Worm (Caenorhabditis elegans): ENCODE data around the gene ceph-41.

The ceph-41 gene

DNA sequence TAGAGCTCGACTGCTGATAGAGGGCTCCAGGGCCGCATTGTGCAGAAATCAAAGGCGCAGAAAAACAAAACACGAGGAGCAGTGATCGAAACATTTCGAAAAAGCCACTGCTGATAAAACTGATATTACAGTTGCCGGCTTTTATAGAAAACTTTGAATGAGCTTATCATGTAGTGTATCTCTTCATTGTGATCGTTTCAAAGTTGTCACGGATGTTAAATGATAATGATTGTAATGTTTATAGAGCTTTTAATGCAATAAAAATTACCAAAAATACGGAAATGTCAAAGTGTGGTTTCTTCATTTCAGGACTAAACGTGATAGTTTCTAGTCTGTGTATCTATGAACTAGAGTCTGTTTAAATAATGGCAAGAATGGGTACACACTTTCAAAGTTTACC lies 41.7 kb downstream of the ceph-41 start, which contains the start of gene clec-52:
Gene clec-52, minus strand, starts transcription at position 101 of the 400 bp plus-strand sequence.
- no peak for TF ChIP-seq pes-1 (GFP tag; IDR thresholded peaks at IDR 0.05)
- TF ChIP-seq hmbx-1 (tag; optimal IDR thresholded peaks at IDR 0.05), result no peak
- no peak for TF ChIP-seq ceh-13 (GFP tag; optimal IDR thresholded peaks at IDR 0.05)
- no peak for TF ChIP-seq tbx-37 (GFP tag; conservative IDR thresholded peaks at IDR 0.05)
- no peak for TF ChIP-seq sea-1 (GFP tag; conservative IDR thresholded peaks at IDR 0.05)
- no peak for TF ChIP-seq F13C5.2 (tag; optimal IDR thresholded peaks at IDR 0.05)
- TF ChIP-seq ceh-36 (tag; optimal IDR thresholded peaks at IDR 0.05), result no peak
- no peak for TF ChIP-seq tra-4 (tag; optimal IDR thresholded peaks at IDR 0.05)
- TF ChIP-seq ama-1 (optimal IDR thresholded peaks at IDR 0.05), result no peak
- no peak for TF ChIP-seq hnd-1 (tag; optimal IDR thresholded peaks at IDR 0.05)
- no peak for TF ChIP-seq flt-1 (GFP tag; IDR thresholded peaks at IDR 0.05)
- TF ChIP-seq aly-1 (tag; optimal IDR thresholded peaks at IDR 0.05), result no peak
- TF ChIP-seq hmg-4 (GFP tag; optimal IDR thresholded peaks at IDR 0.05), result no peak
- TF ChIP-seq B0310.2 (tag; optimal IDR thresholded peaks at IDR 0.05), result no peak
- TF ChIP-seq ets-7 (tag; optimal IDR thresholded peaks at IDR 0.05), result no peak
- TF ChIP-seq scrt-1 (GFP tag; IDR thresholded peaks at IDR 0.05), result no peak
- no peak for TF ChIP-seq tbx-11 (GFP tag; IDR thresholded peaks at IDR 0.05)

DNA sequence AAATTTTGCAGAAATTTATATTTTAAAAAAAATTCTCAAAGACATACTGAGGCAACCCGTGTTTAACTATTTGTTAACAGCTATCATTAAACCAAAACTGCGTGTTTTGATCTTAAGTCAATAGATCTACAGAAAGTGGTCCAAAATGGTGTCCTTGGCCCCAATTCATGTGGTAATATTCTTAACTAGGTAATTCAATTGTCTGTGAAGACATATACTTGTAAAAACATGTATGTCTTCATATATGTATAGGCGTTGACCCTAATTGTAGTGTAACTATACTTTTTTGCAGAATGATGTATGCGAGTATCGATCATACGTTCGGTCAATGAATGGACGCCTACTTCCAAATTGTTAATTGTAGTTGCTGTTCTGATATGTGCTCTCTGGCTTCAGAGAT lies 42.7 kb downstream of the ceph-41 start, which contains the start of gene C07G1.15:
Gene C07G1.15, plus strand, starts transcription at position 301 of the 400 bp plus-strand sequence.
- no peak for TF ChIP-seq F13C5.2 (tag; optimal IDR thresholded peaks at IDR 0.05)
- no peak for TF ChIP-seq tbx-37 (GFP tag; conservative IDR thresholded peaks at IDR 0.05)
- no peak for TF ChIP-seq ceh-36 (tag; optimal IDR thresholded peaks at IDR 0.05)
- no peak for TF ChIP-seq B0310.2 (tag; optimal IDR thresholded peaks at IDR 0.05)
- TF ChIP-seq aly-1 (tag; optimal IDR thresholded peaks at IDR 0.05), result no peak
- no peak for TF ChIP-seq hnd-1 (tag; optimal IDR thresholded peaks at IDR 0.05)
- no peak for TF ChIP-seq hmg-4 (GFP tag; optimal IDR thresholded peaks at IDR 0.05)

DNA sequence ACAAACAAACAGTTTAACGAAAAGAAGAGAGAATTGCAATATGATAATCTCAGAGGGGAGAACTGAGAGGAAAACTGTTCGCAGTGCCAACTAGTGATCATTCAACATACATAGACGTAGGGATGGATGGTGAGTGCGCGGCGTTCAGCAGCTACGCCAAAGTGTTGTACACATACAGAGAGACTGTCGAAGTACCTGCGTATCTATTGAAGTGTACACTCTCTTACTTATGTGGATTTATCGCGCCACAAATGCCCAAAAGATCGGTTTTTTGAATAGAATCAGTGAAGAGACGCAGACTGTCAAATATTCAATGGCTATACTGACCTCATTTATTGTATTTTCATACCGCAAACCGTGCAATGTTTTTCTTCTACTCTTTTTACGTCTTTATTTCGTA lies 43.3 kb downstream of the ceph-41 start:
- no peak for TF ChIP-seq hmbx-1 (tag; optimal IDR thresholded peaks at IDR 0.05)
- TF ChIP-seq tbx-37 (GFP tag; conservative IDR thresholded peaks at IDR 0.05), result no peak
- TF ChIP-seq hnd-1 (tag; optimal IDR thresholded peaks at IDR 0.05), result no peak
- TF ChIP-seq scrt-1 (GFP tag; IDR thresholded peaks at IDR 0.05), result no peak
- no peak for TF ChIP-seq hmg-4 (GFP tag; optimal IDR thresholded peaks at IDR 0.05)
- no peak for TF ChIP-seq sea-1 (GFP tag; conservative IDR thresholded peaks at IDR 0.05)
- TF ChIP-seq ama-1 (optimal IDR thresholded peaks at IDR 0.05), result no peak

DNA sequence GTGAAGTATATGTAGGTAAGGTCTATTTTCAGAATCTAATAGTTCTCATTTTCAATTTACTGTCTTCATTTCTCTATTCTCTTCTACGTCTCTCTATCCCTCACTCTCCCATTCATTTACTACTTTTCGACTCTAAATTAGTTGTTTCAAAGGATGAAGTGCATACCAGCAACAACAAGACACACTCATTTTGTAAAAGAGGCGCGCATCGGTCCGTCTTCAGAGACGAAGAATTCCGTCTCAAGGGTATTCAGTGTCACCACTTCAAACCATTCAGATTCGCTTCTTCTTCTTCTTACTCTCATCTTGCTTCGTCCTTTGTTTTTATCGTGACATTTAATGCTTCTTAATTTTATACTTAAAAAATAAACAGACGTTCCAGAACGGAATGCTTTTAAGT lies 44.4 kb downstream of the ceph-41 start:
- TF ChIP-seq pes-1 (GFP tag; IDR thresholded peaks at IDR 0.05) (no peak), tbx-11 (GFP tag; IDR thresholded peaks at IDR 0.05) (no peak), ceh-13 (GFP tag; optimal IDR thresholded peaks at IDR 0.05) (no peak), tra-4 (tag; optimal IDR thresholded peaks at IDR 0.05) (no peak)

DNA sequence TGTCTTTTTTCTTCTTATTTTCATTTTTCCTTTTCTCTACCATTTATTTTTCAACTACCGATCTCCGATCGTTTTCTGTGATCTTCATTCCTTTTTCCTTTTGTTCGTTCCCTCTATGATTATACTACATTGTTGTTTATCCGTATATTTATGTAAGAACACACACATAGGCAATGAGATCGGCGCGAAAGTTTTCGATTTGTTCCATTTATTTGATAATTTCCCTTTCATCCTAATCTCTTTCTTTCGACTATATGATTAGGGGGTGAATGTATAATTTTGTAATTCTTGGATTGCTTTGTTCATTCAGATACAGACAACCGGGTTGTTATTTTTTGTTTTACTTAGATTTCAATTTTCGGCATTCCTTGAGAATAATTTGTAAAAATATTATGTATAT lies 46.6 kb downstream of the ceph-41 start:
- TF ChIP-seq hmbx-1 (tag; optimal IDR thresholded peaks at IDR 0.05), result no peak
- TF ChIP-seq tbx-37 (GFP tag; conservative IDR thresholded peaks at IDR 0.05), result no peak
- TF ChIP-seq hnd-1 (tag; optimal IDR thresholded peaks at IDR 0.05), result no peak
- TF ChIP-seq pes-1 (GFP tag; IDR thresholded peaks at IDR 0.05), result no peak
- TF ChIP-seq F13C5.2 (tag; optimal IDR thresholded peaks at IDR 0.05), result no peak
- no peak for TF ChIP-seq ets-7 (tag; optimal IDR thresholded peaks at IDR 0.05)
- TF ChIP-seq scrt-1 (GFP tag; IDR thresholded peaks at IDR 0.05), result no peak
- no peak for TF ChIP-seq B0310.2 (tag; optimal IDR thresholded peaks at IDR 0.05)
- TF ChIP-seq flt-1 (GFP tag; IDR thresholded peaks at IDR 0.05), result no peak
- no peak for TF ChIP-seq ceh-36 (tag; optimal IDR thresholded peaks at IDR 0.05)
- TF ChIP-seq ceh-13 (GFP tag; optimal IDR thresholded peaks at IDR 0.05), result no peak

DNA sequence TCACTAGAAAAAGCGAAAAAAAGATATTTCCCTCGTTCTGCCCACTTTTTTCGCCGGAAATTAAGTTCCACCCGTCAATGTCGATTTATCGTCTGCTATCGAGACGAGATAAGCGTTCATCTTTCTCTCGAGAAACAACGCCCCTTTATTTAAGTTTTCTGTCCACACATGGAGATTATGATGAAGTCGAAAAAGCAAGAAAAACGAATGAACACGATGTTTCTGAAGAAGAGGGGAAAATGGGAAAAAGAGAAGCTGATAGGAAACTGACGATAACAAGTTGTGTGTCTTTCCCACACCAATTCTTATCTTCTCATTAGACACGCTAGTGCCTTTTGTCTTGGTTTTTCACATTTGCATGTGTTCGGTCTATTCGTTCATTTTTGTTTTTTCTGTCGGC lies 47.8 kb downstream of the ceph-41 start:
- TF ChIP-seq scrt-1 (GFP tag; IDR thresholded peaks at IDR 0.05) (no peak), ama-1 (optimal IDR thresholded peaks at IDR 0.05) (no peak), tbx-37 (GFP tag; conservative IDR thresholded peaks at IDR 0.05) (no peak), sea-1 (GFP tag; conservative IDR thresholded peaks at IDR 0.05) (no peak), ceh-13 (GFP tag; optimal IDR thresholded peaks at IDR 0.05) (no peak), aly-1 (tag; optimal IDR thresholded peaks at IDR 0.05) (no peak), F13C5.2 (tag; optimal IDR thresholded peaks at IDR 0.05) (no peak), hnd-1 (tag; optimal IDR thresholded peaks at IDR 0.05) (no peak), tbx-11 (GFP tag; IDR thresholded peaks at IDR 0.05) (no peak), B0310.2 (tag; optimal IDR thresholded peaks at IDR 0.05) (no peak), pes-1 (GFP tag; IDR thresholded peaks at IDR 0.05) (no peak), hmg-4 (GFP tag; optimal IDR thresholded peaks at IDR 0.05) (no peak), hmbx-1 (tag; optimal IDR thresholded peaks at IDR 0.05) (no peak), tra-4 (tag; optimal IDR thresholded peaks at IDR 0.05) (no peak)

DNA sequence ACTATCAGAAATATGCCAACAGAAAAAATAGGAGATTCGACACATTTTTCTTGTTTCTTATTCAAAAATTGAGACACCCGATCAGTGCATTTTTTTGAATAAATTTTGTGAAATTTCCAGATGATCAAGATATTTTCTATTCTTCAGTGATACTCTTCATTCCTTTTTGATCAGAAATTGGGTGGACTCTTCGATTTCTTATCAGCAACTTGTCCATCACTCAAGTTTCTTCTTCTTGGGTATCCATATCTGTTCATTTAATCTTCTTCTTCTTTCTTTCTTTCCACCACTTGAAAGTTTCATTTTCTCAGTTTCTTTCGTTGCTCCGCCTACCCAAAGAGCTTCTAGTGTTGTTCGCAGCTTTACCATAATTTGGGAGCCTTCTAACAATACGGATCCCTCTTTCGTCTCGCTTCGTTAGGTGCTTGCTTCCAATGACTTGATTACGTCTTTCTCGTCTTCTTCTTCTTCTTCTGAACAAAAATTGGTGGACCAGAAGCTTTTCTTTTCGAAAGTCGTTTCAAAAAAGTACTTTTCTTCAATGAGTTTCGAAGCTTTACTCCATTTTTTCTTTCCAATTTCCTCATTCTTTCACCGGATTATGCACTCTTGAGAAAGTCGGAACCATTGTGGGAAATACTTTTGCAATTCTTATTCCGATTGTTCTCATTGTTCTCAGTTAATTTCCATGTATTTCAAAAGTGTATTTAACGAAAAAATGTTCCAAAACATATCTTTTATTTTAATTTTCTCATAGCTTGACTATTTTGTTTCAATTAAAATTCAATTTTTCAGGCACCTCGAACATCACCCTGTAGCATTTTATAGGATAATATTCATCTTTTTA lies 48.9 kb downstream of the ceph-41 start, which contains the start of gene pct-1:
Gene pct-1, plus strand, starts transcription at position 797 of the 847 bp plus-strand sequence.
- TF ChIP-seq hnd-1 (tag; optimal IDR thresholded peaks at IDR 0.05), result no peak
- no peak for TF ChIP-seq sea-1 (GFP tag; conservative IDR thresholded peaks at IDR 0.05)
- no peak for TF ChIP-seq pes-1 (GFP tag; IDR thresholded peaks at IDR 0.05)
- no peak for TF ChIP-seq hmg-4 (GFP tag; optimal IDR thresholded peaks at IDR 0.05)
- TF ChIP-seq scrt-1 (GFP tag; IDR thresholded peaks at IDR 0.05), result no peak
- no peak for TF ChIP-seq ceh-36 (tag; optimal IDR thresholded peaks at IDR 0.05)
- no peak for TF ChIP-seq tbx-37 (GFP tag; conservative IDR thresholded peaks at IDR 0.05)
- no peak for TF ChIP-seq flt-1 (GFP tag; IDR thresholded peaks at IDR 0.05)
- no peak for TF ChIP-seq ceh-13 (GFP tag; optimal IDR thresholded peaks at IDR 0.05)
- TF ChIP-seq hmbx-1 (tag; optimal IDR thresholded peaks at IDR 0.05), result no peak
- TF ChIP-seq tra-4 (tag; optimal IDR thresholded peaks at IDR 0.05), result no peak

All from whole organism, early embryonic.